Worm (Caenorhabditis elegans) whole organism, L4 larva: ENCODE results near the gene dmsr-14.
A peak's percentile ranks its signal among the peaks of the same experiment; 100 is the strongest.

Source experiments
- F10B5.3 ChIP-seq: sonication (generic microtip); optimal IDR thresholded peaks from 2 replicates; lab custom pipeline; 2016; ENCODE audit warnings: mild to moderate bottlenecking, missing genetic modification characterization, missing compliant biosample characterization
- Y105C5A.15 ChIP-seq: fragments of 200-800 bp; sonication (Bioruptor generic); IDR thresholded peaks from 2 replicates; pipeline ENCODE4 v1.3.6; 2022; ENCODE audit warnings: missing genetic modification characterization, missing compliant biosample characterization
- aha-1 ChIP-seq: fragments of 150-350 bp; peaks from one replicate; lab custom pipeline; 2014; ENCODE audit warnings: missing biosample characterization, missing genetic modification characterization
- ceh-28 ChIP-seq: fragments of 150-350 bp; optimal IDR thresholded peaks from 2 replicates; lab custom pipeline; 2014; ENCODE audit warnings: missing biosample characterization, missing genetic modification reagents, missing genetic modification characterization
- ceh-44 ChIP-seq: fragments of 200-800 bp; sonication (Bioruptor generic); IDR thresholded peaks from 2 replicates; pipeline ENCODE4 v1.3.6; 2022; ENCODE audit warnings: missing genetic modification reagents, missing genetic modification characterization, missing compliant biosample characterization
- ceh-62 ChIP-seq: sonication (generic microtip); optimal IDR thresholded peaks from 2 replicates; lab custom pipeline; 2017; ENCODE audit warnings: missing biosample characterization, missing genetic modification characterization
- ces-1 ChIP-seq: fragments of 150-350 bp; sonication (generic microtip); optimal IDR thresholded peaks from 4 replicates; lab custom pipeline; 2014; ENCODE audit warnings: missing biosample characterization, missing genetic modification reagents, missing genetic modification characterization
- cey-2 ChIP-seq: sonication (generic microtip); optimal IDR thresholded peaks from 3 replicates; lab custom pipeline; 2017; ENCODE audit warnings: missing genetic modification characterization, mild to moderate bottlenecking, missing compliant biosample characterization, antibody characterized with exemption, borderline replicate concordance; ENCODE audit not compliant: insufficient read depth
- daf-12 ChIP-seq: fragments of 150-350 bp; optimal IDR thresholded peaks from 2 replicates; lab custom pipeline; 2014; ENCODE audit warnings: missing biosample characterization, missing genetic modification reagents, missing genetic modification characterization
- daf-16 ChIP-seq, 3 experiments: sonication (generic microtip); optimal IDR thresholded peaks; 2 replicates each; lab custom pipeline; 2016 to 2017; ENCODE audit warnings: missing genetic modification characterization in 3 of 3, missing genetic modification reagents in 3 of 3, mild to moderate bottlenecking in 2 of 3, missing compliant biosample characterization in 2 of 3, missing biosample characterization in 1 of 3, moderate library complexity in 1 of 3
- daf-19 ChIP-seq: fragments of 200-800 bp; sonication (Bioruptor generic); conservative IDR thresholded peaks from 2 replicates; pipeline ENCODE4 v1.3.6; 2022; ENCODE audit warnings: missing genetic modification characterization, missing compliant biosample characterization
- dmd-6 ChIP-seq: fragments of 200-800 bp; sonication (Bioruptor generic); IDR thresholded peaks from 2 replicates; pipeline ENCODE4 v1.3.6; 2022; ENCODE audit warnings: missing genetic modification reagents, missing genetic modification characterization, missing compliant biosample characterization
- dmd-9 ChIP-seq: fragments of 200-800 bp; sonication (Bioruptor generic); IDR thresholded peaks from 2 replicates; pipeline ENCODE4 v1.3.6; 2022; ENCODE audit warnings: missing genetic modification reagents, missing genetic modification characterization, missing compliant biosample characterization
- duxl-1 ChIP-seq: sonication (generic microtip); optimal IDR thresholded peaks from 2 replicates; lab custom pipeline; 2016; ENCODE audit warnings: mild to moderate bottlenecking, missing genetic modification characterization, moderate library complexity, missing compliant biosample characterization; ENCODE audit not compliant: poor library complexity
- fkh-10 ChIP-seq: fragments of 150-350 bp; optimal IDR thresholded peaks from 2 replicates; lab custom pipeline; 2014; ENCODE audit warnings: missing biosample characterization, missing genetic modification reagents, missing genetic modification characterization
- lim-7 ChIP-seq: fragments of 200-800 bp; sonication (Bioruptor generic); IDR thresholded peaks from 2 replicates; pipeline ENCODE4 v1.3.6; 2022; ENCODE audit warnings: missing genetic modification characterization, missing compliant biosample characterization
- lin-39 ChIP-seq: fragments of 150-350 bp; optimal IDR thresholded peaks from 2 replicates; lab custom pipeline; 2014; ENCODE audit warnings: missing biosample characterization, missing genetic modification reagents, missing genetic modification characterization
- madf-9 ChIP-seq: fragments of 200-800 bp; sonication (Bioruptor generic); conservative IDR thresholded peaks from 2 replicates; pipeline ENCODE4 v1.3.6; 2022; ENCODE audit warnings: missing genetic modification reagents, missing genetic modification characterization, missing compliant biosample characterization
- nhr-237 ChIP-seq: sonication (generic microtip); optimal IDR thresholded peaks from 2 replicates; lab custom pipeline; 2017; ENCODE audit warnings: missing biosample characterization, missing genetic modification characterization
- nhr-25 ChIP-seq: sonication (generic microtip); optimal IDR thresholded peaks from 2 replicates; lab custom pipeline; 2017; ENCODE audit warnings: missing genetic modification characterization, mild to moderate bottlenecking, missing compliant biosample characterization, antibody characterized with exemption, moderate library complexity, borderline replicate concordance; ENCODE audit not compliant: insufficient read depth
- nhr-28 ChIP-seq: fragments of 150-350 bp; optimal IDR thresholded peaks from 2 replicates; lab custom pipeline; 2014; ENCODE audit warnings: missing biosample characterization, missing genetic modification characterization
- pqm-1 ChIP-seq: sonication (generic microtip); optimal IDR thresholded peaks from 2 replicates; lab custom pipeline; 2017; ENCODE audit warnings: missing biosample characterization, missing genetic modification characterization
- set-16 ChIP-seq: fragments of 200-800 bp; sonication (Bioruptor generic); IDR thresholded peaks from 2 replicates; pipeline ENCODE4 v1.3.6; 2022; ENCODE audit warnings: missing genetic modification reagents, missing genetic modification characterization, missing compliant biosample characterization
- spr-1 ChIP-seq: sonication (generic microtip); optimal IDR thresholded peaks from 2 replicates; lab custom pipeline; 2016; ENCODE audit warnings: mild to moderate bottlenecking, missing genetic modification characterization, missing compliant biosample characterization
- unc-62 ChIP-seq, 3 experiments: fragments of 150-350 bp in 1 of 3; sonication (generic microtip); optimal IDR thresholded peaks in 2 of 3; peaks in 1 of 3; 1 replicate in 1 of 3; 2 replicates in 2 of 3; lab custom pipeline; 2014 to 2017; ENCODE audit warnings: missing biosample characterization in 3 of 3, missing genetic modification characterization in 3 of 3, missing genetic modification reagents in 3 of 3, missing genotype in 1 of 3
- vab-7 ChIP-seq: fragments of 200-800 bp; sonication (Bioruptor generic); IDR thresholded peaks from 2 replicates; pipeline ENCODE4 v1.3.6; 2022; ENCODE audit warnings: missing genetic modification reagents, missing genetic modification characterization, missing compliant biosample characterization
- ztf-11 ChIP-seq: fragments of 150-350 bp; optimal IDR thresholded peaks from 2 replicates; lab custom pipeline; 2014; ENCODE audit warnings: missing biosample characterization, missing genetic modification characterization

dmsr-14 gene

DNA sequence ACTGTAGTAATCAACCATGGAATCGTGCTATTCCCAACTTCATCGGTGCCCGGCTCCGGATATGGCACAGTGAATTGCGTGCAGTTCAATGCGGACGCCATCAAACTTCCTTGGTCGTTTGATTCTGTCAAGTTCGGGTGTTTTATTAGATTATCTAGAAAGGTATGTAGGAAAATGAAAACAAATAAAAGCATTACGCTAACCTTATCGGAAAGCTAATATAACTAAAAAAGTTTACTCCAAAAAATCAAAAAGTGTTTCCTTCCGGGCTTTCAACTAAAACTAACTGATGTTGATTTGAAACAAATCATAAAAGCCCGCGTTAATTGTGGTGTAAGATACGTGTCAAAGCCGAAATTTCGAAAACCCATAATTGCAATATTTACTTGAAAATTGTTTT, 2.7 kb upstream of the dmsr-14 start, which contains the start of gene dmsr-13:
Gene dmsr-13 (minus strand): TSS at position 101 of the 400 bp plus-strand sequence.
- TF ChIP-seq fkh-10 (GFP tag; lab: Kevin White, UChicago), result no peak
- TF ChIP-seq duxl-1 (tag; lab: Kevin White, UChicago), result no peak
- TF ChIP-seq set-16 (GFP tag; lab: Robert Waterston, UW), result no peak
- no peak for TF ChIP-seq ceh-62 (tag; lab: Kevin White, UChicago)
- TF ChIP-seq daf-12 (tag; lab: Kevin White, UChicago), result no peak

DNA sequence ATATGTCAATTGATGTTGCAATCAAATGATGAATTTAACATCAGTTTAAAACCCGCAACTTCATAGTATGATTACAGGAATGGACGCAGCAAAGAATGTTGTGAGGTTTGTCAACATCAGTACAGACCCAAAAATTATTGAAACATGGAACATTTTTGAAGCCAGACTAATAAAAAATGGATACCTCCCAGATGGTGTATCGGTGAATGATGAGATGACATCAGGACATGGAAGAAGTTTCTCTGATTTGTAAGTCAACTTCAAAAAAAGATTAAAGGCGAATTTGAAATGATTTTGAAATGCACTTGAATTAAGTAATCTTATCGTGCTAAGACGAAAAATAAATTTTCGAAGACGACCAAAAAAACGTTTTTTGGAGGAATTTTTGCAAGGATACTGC, 3.2 kb downstream of the dmsr-14 start:
- TF ChIP-seq aha-1 (tag; lab: Kevin White, UChicago) (peak; percentile 65), unc-62 (GFP tag; optimal IDR thresholded peaks at IDR 0.05 in 1 of 2; lab: Kevin White, UChicago) (peak in 1 of 2 experiments; percentile 37), unc-62 (tag; optimal IDR thresholded peaks at IDR 0.05; lab: Kevin White, UChicago) (no peak), Y105C5A.15 (GFP tag; lab: Robert Waterston, UW) (no peak)

DNA sequence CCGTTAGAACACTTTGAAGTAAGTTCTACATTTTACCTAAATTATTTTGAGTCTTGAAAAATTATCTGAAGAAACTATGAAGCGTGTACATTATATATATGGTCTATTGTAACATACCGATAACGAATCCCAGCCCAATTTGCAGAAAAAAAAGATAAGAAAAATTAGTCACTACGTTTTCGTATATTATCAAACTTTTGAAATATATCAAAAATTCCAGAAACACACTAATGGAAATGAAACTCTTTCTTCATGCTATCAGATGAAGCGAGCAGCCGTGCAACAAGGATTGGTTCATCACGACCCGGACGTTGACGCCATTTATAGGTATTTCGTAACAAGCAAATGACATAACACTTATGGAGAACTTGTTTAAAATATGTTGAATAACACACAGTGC, 5.2 kb downstream of the dmsr-14 start:
- TF ChIP-seq unc-62 (GFP tag; optimal IDR thresholded peaks at IDR 0.05 in 1 of 2; lab: Kevin White, UChicago) (peak in 1 of 2 experiments; percentile 40), unc-62 (tag; optimal IDR thresholded peaks at IDR 0.05; lab: Kevin White, UChicago) (no peak), dmd-9 (GFP tag; lab: Robert Waterston, UW) (no peak), nhr-28 (tag; lab: Kevin White, UChicago) (peak; percentile 61), ces-1 (GFP tag; lab: Kevin White, UChicago) (no peak), daf-16 (GFP tag; optimal IDR thresholded peaks at IDR 0.05; lab: Kevin White, UChicago) (no peak), daf-16 (tag; optimal IDR thresholded peaks at IDR 0.05; lab: Kevin White, UChicago) (peak; percentile 8), nhr-25 (tag; lab: Kevin White, UChicago) (no peak), dmd-6 (peak; percentile 83), pqm-1 (tag; lab: Kevin White, UChicago) (peak; percentile 89), lin-39 (tag; lab: Kevin White, UChicago) (no peak), cey-2 (no peak)
- TF ChIP-seq, all 104 proteins: peak for 5

DNA sequence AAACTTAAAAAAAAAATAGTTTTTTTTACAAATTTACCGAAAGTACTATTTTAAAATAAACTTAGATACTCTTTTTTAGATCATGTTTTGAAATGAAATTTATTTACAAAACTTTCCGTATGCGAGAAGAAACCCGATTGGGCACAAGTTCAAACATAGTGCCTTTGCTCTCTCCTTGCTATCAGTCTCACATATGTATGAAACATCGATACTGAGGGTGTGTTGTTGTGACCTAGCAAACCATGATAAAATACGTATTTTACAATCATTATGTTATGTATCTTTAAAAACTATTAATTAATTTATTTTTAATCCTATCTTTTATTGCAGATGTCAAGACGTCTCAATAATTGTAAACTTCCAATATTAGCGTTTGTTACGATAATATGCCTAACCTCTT, 7.0 kb downstream of the dmsr-14 start:
- peak; percentile 71 for TF ChIP-seq pqm-1 (tag; lab: Kevin White, UChicago)
- TF ChIP-seq nhr-28 (tag; lab: Kevin White, UChicago), result peak; percentile 73
- no peak for TF ChIP-seq ceh-44 (GFP tag; lab: Robert Waterston, UW)
- TF ChIP-seq daf-16 (GFP tag; optimal IDR thresholded peaks at IDR 0.05; lab: Kevin White, UChicago), result no peak
- TF ChIP-seq daf-16 (tag; optimal IDR thresholded peaks at IDR 0.05; lab: Kevin White, UChicago), result peak; percentile 64
- TF ChIP-seq, all 104 proteins: peak for 3

DNA sequence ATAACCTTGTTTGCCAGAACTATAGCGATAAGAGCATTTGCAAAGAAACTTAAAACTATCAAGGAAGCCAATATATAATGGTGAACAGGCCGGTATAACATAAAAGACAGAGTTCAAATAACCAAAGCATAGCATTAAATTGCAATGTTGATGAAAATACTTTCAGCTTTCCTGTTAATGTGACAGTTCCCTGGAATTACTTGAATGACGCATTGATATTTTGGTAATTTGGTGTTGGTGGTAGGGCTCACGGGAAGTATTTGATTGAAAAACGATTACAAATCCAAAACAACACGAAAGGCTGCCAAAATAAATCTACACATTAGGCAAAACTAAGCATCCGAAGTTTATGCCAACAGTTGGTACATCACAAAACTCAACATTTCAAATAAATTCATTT, 8.1 kb downstream of the dmsr-14 start, which contains the start of gene dmsr-16:
Gene dmsr-16 (minus strand): TSS at position 101 of the 400 bp plus-strand sequence.
- no peak for TF ChIP-seq F10B5.3 (tag; lab: Kevin White, UChicago)
- peak in 1 of 2 experiments; percentile 34 for TF ChIP-seq unc-62 (GFP tag; optimal IDR thresholded peaks at IDR 0.05 in 1 of 2; lab: Kevin White, UChicago)
- no peak for TF ChIP-seq unc-62 (tag; optimal IDR thresholded peaks at IDR 0.05; lab: Kevin White, UChicago)
- TF ChIP-seq, all 104 proteins: peak for 1

DNA sequence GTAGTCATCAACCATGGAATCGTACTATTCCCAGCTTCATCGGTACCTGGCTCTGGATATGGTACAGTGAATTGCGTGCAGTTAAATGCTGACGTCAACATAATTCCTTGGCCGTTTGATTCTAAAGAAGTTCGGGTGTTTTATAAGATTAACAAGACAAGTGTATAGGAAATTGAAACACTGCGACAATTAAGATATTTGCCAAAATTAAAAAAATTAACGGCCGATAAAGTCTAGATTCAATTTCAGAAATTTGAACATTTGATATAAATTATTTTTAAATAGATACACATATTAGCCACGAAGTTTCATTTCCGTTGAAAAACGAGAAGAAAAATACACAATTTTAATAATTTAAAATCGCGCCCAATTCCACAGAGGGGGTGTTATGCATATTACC, 10.7 kb downstream of the dmsr-14 start, which contains the start of gene dmsr-12:
Gene dmsr-12 (minus strand): TSS at position 101 of the 400 bp plus-strand sequence.
- TF ChIP-seq ceh-28 (tag; lab: Kevin White, UChicago), result no peak
- no peak for TF ChIP-seq daf-19 (GFP tag; lab: Robert Waterston, UW)
- no peak for TF ChIP-seq spr-1 (tag; lab: Kevin White, UChicago)
- TF ChIP-seq nhr-237 (tag; lab: Kevin White, UChicago), result no peak
- TF ChIP-seq madf-9 (GFP tag; lab: Robert Waterston, UW), result no peak
- no peak for TF ChIP-seq ztf-11 (tag; lab: Kevin White, UChicago)
- no peak for TF ChIP-seq ceh-44 (GFP tag; lab: Robert Waterston, UW)
- TF ChIP-seq dmd-9 (GFP tag; lab: Robert Waterston, UW), result no peak
- TF ChIP-seq daf-12 (tag; lab: Kevin White, UChicago), result no peak
- no peak for TF ChIP-seq vab-7 (GFP tag; lab: Robert Waterston, UW)
- TF ChIP-seq lim-7 (GFP tag; lab: Robert Waterston, UW), result no peak
